Fruit fly (Drosophila melanogaster) whole organism, embryonic: Measurements from ENCODE around the gene CG32625.

ENCODE experiments used
- Atf3 ChIP-seq: fragments of 200-800 bp; sonication (Bioruptor generic); optimal IDR thresholded peaks from 3 replicates; lab custom pipeline; 2016; ENCODE audit warnings: missing biosample characterization, missing genetic modification characterization
- B-H2 ChIP-seq: fragments of 200-800 bp; sonication (Bioruptor generic); optimal IDR thresholded peaks from 2 replicates; lab custom pipeline; 2018; ENCODE audit warnings: missing biosample characterization, mild to moderate bottlenecking, missing genetic modification characterization
- CG10543 ChIP-seq: fragments of 200-800 bp; sonication (Bioruptor generic); optimal IDR thresholded peaks from 3 replicates; lab custom pipeline; 2017; ENCODE audit warnings: missing biosample characterization, mild to moderate bottlenecking, missing genetic modification characterization, moderate library complexity
- CG11723 ChIP-seq: fragments of 200-800 bp; sonication (Bioruptor generic); optimal IDR thresholded peaks from 2 replicates; lab custom pipeline; 2017; ENCODE audit warnings: missing biosample characterization, mild to moderate bottlenecking, missing genetic modification characterization
- CG13287 ChIP-seq: fragments of 200-800 bp; sonication (Bioruptor generic); IDR thresholded peaks from 2 replicates; pipeline ENCODE4 v1.3.6; 2022; ENCODE audit warnings: missing biosample characterization, missing genetic modification characterization; ENCODE audit not compliant: partially characterized antibody
- CG14441 ChIP-seq: fragments of 200-800 bp; sonication (Bioruptor generic); IDR thresholded peaks from 2 replicates; pipeline ENCODE4 v1.3.6; 2022; ENCODE audit warnings: missing biosample characterization, missing genetic modification characterization
- CG15479 ChIP-seq: fragments of 200-800 bp; sonication (Bioruptor generic); optimal IDR thresholded peaks from 3 replicates; lab custom pipeline; 2019; ENCODE audit warnings: missing biosample characterization, mild to moderate bottlenecking, missing genetic modification characterization, moderate library complexity
- CG15696 ChIP-seq: fragments of 200-800 bp; sonication (Bioruptor generic); optimal IDR thresholded peaks from 2 replicates; lab custom pipeline; 2019; ENCODE audit warnings: missing biosample characterization, mild to moderate bottlenecking, missing genetic modification characterization, moderate library complexity
- CG16863 ChIP-seq: fragments of 200-800 bp; sonication (Bioruptor generic); optimal IDR thresholded peaks from 3 replicates; lab custom pipeline; 2016; ENCODE audit warnings: missing biosample characterization, missing genetic modification characterization
- CG17186 ChIP-seq: fragments of 200-800 bp; sonication (Bioruptor generic); optimal IDR thresholded peaks from 3 replicates; lab custom pipeline; 2017; ENCODE audit warnings: missing biosample characterization, missing genetic modification reagents, missing genetic modification characterization
- CG17361 ChIP-seq: fragments of 200-800 bp; sonication (Bioruptor generic); IDR thresholded peaks from 3 replicates; pipeline ENCODE4 v1.3.6; 2022; ENCODE audit warnings: missing biosample characterization, missing genetic modification characterization
- CG18262 ChIP-seq: fragments of 200-800 bp; optimal IDR thresholded peaks from 3 replicates; lab custom pipeline; 2019; ENCODE audit warnings: missing biosample characterization, mild to moderate bottlenecking, missing genetic modification characterization, moderate library complexity
- CG3065 ChIP-seq: fragments of 200-800 bp; sonication (Bioruptor generic); optimal IDR thresholded peaks from 2 replicates; lab custom pipeline; 2016; ENCODE audit warnings: missing biosample characterization, missing genetic modification characterization
- CG32532 ChIP-seq: fragments of 200-800 bp; sonication (Bioruptor generic); IDR thresholded peaks from 2 replicates; pipeline ENCODE4 v1.3.6; 2022; ENCODE audit warnings: missing biosample characterization, missing genetic modification characterization
- CG3995 ChIP-seq: fragments of 200-800 bp; sonication (Bioruptor generic); optimal IDR thresholded peaks from 3 replicates; lab custom pipeline; 2016; ENCODE audit warnings: missing biosample characterization, missing genetic modification characterization
- CG42726 ChIP-seq: fragments of 200-800 bp; sonication (Bioruptor generic); IDR thresholded peaks from 2 replicates; pipeline ENCODE4 v1.3.6; 2022; ENCODE audit warnings: missing biosample characterization, missing genetic modification characterization; ENCODE audit not compliant: partially characterized antibody
- CG7745 ChIP-seq: fragments of 200-800 bp; sonication (Bioruptor generic); optimal IDR thresholded peaks from 2 replicates; lab custom pipeline; 2018; ENCODE audit warnings: missing biosample characterization, mild to moderate bottlenecking, missing genetic modification characterization, moderate library complexity
- CG9609 ChIP-seq: fragments of 200-800 bp; sonication (Bioruptor generic); optimal IDR thresholded peaks from 3 replicates; lab custom pipeline; 2016; ENCODE audit warnings: missing biosample characterization, missing genetic modification characterization
- CTCF ChIP-seq: fragments of 200-800 bp; sonication (Bioruptor generic); optimal IDR thresholded peaks from 2 replicates; lab custom pipeline; 2017; ENCODE audit warnings: missing biosample characterization, mild to moderate bottlenecking, missing genetic modification characterization, moderate library complexity
- Camta ChIP-seq: fragments of 200-800 bp; sonication (Bioruptor generic); optimal IDR thresholded peaks from 2 replicates; lab custom pipeline; 2016; ENCODE audit warnings: missing biosample characterization, missing genetic modification characterization
- Gsc ChIP-seq: fragments of 200-800 bp; sonication (Bioruptor generic); IDR thresholded peaks from 2 replicates; pipeline ENCODE4 v1.3.6; 2022; ENCODE audit warnings: missing biosample characterization, missing genetic modification characterization
- Nf-YB ChIP-seq: fragments of 200-800 bp; sonication (Bioruptor generic); optimal IDR thresholded peaks from 3 replicates; lab custom pipeline; 2019; ENCODE audit warnings: missing biosample characterization, mild to moderate bottlenecking, missing genetic modification characterization, moderate library complexity
- Optix ChIP-seq: fragments of 200-800 bp; sonication (Bioruptor generic); IDR thresholded peaks from 3 replicates; pipeline ENCODE4 v1.3.6; 2022; ENCODE audit warnings: missing biosample characterization, missing genetic modification characterization
- Spps ChIP-seq: fragments of 200-800 bp; sonication (Bioruptor generic); optimal IDR thresholded peaks from 2 replicates; lab custom pipeline; 2018; ENCODE audit warnings: missing biosample characterization, mild to moderate bottlenecking, missing genetic modification characterization
- YL-1 ChIP-seq: fragments of 200-800 bp; sonication (Bioruptor generic); optimal IDR thresholded peaks from 3 replicates; lab custom pipeline; 2017; ENCODE audit warnings: missing biosample characterization, mild to moderate bottlenecking, missing genetic modification characterization
- ase ChIP-seq: fragments of 200-800 bp; sonication (Bioruptor generic); IDR thresholded peaks from 3 replicates; pipeline ENCODE4 v1.3.6; 2022; ENCODE audit warnings: missing biosample characterization, missing genetic modification characterization
- ash1 ChIP-seq: fragments of 200-800 bp; sonication (Bioruptor generic); optimal IDR thresholded peaks from 2 replicates; lab custom pipeline; 2018; ENCODE audit warnings: missing biosample characterization, mild to moderate bottlenecking, missing genetic modification characterization
- ato ChIP-seq: fragments of 200-800 bp; sonication (Bioruptor generic); IDR thresholded peaks from 2 replicates; pipeline ENCODE4 v1.3.6; 2022; ENCODE audit warnings: missing biosample characterization, missing genetic modification characterization; ENCODE audit not compliant: partially characterized antibody
- bowl ChIP-seq: fragments of 200-800 bp; sonication (Bioruptor generic); IDR thresholded peaks from 2 replicates; pipeline ENCODE4 v1.3.6; 2022; ENCODE audit warnings: missing biosample characterization, missing genetic modification characterization
- eyg ChIP-seq: fragments of 200-800 bp; sonication (Bioruptor generic); optimal IDR thresholded peaks from 3 replicates; lab custom pipeline; 2016; ENCODE audit warnings: missing biosample characterization, missing genetic modification characterization
- fd102C ChIP-seq: fragments of 200-800 bp; sonication (Bioruptor generic); optimal IDR thresholded peaks from 2 replicates; lab custom pipeline; 2018; ENCODE audit warnings: missing biosample characterization, mild to moderate bottlenecking, missing genetic modification characterization, moderate library complexity
- fd96Cb ChIP-seq: fragments of 200-800 bp; sonication (Bioruptor generic); optimal IDR thresholded peaks from 2 replicates; lab custom pipeline; 2018; ENCODE audit warnings: missing biosample characterization, mild to moderate bottlenecking, missing genetic modification characterization, moderate library complexity
- gcm2 ChIP-seq: fragments of 200-800 bp; sonication (Bioruptor generic); optimal IDR thresholded peaks from 2 replicates; lab custom pipeline; 2016; ENCODE audit warnings: missing biosample characterization, missing genetic modification characterization
- gt ChIP-seq: fragments of 200-800 bp; sonication (Bioruptor generic); IDR thresholded peaks from 2 replicates; pipeline ENCODE4 v1.3.6; 2022; ENCODE audit warnings: missing biosample characterization, missing genetic modification characterization
- knrl ChIP-seq: fragments of 200-800 bp; sonication (Bioruptor generic); IDR thresholded peaks from 3 replicates; pipeline ENCODE4 v1.3.6; 2022; ENCODE audit warnings: missing biosample characterization, missing genetic modification characterization; ENCODE audit not compliant: partially characterized antibody
- lbe ChIP-seq: fragments of 200-800 bp; sonication (Bioruptor generic); optimal IDR thresholded peaks from 2 replicates; lab custom pipeline; 2016; ENCODE audit warnings: missing biosample characterization, mild to moderate bottlenecking, missing genetic modification characterization
- lov ChIP-seq, 2 experiments: fragments of 200-800 bp in 1 of 2; fragments of >200 bp in 1 of 2; sonication (Bioruptor generic) in 1 of 2; IDR thresholded peaks in 1 of 2; optimal IDR thresholded peaks in 1 of 2; 2 replicates in 1 of 2; 3 replicates in 1 of 2; pipeline versions ENCODE4 v1.3.6 to Lab custom; 2017 to 2022; ENCODE audit warnings: missing biosample characterization in 1 of 2, missing genetic modification characterization in 1 of 2
- nau ChIP-seq: fragments of 200-800 bp; sonication (Bioruptor generic); optimal IDR thresholded peaks from 3 replicates; lab custom pipeline; 2017; ENCODE audit warnings: missing biosample characterization, mild to moderate bottlenecking, missing genetic modification characterization, missing genetic modification reagents
- pnt ChIP-seq: fragments of 200-800 bp; sonication (Bioruptor generic); optimal IDR thresholded peaks from 3 replicates; lab custom pipeline; 2016; ENCODE audit warnings: missing biosample characterization, missing genetic modification characterization
- ro ChIP-seq: fragments of 200-800 bp; sonication (Bioruptor generic); IDR thresholded peaks from 2 replicates; pipeline ENCODE4 v1.3.6; 2022; ENCODE audit warnings: missing biosample characterization, missing genetic modification characterization
- sd ChIP-seq: fragments of 200-800 bp; sonication (Bioruptor generic); optimal IDR thresholded peaks from 3 replicates; lab custom pipeline; 2018; ENCODE audit warnings: missing biosample characterization, mild to moderate bottlenecking, missing genetic modification characterization, moderate library complexity
- stc ChIP-seq: fragments of 200-800 bp; sonication (Bioruptor generic); IDR thresholded peaks from 2 replicates; pipeline ENCODE4 v1.3.6; 2022; ENCODE audit warnings: missing biosample characterization, missing genetic modification characterization
- tna ChIP-seq: fragments of 200-800 bp; sonication (Bioruptor generic); IDR thresholded peaks from 2 replicates; pipeline ENCODE4 v1.3.6; 2022; ENCODE audit warnings: missing biosample characterization, missing genetic modification characterization; ENCODE audit not compliant: partially characterized antibody
- ttk ChIP-seq: fragments of 200-800 bp; sonication (Bioruptor generic); IDR thresholded peaks from 2 replicates; pipeline ENCODE4 v2.1.2; 2022; ENCODE audit warnings: missing biosample characterization, missing genetic modification characterization
- tx ChIP-seq: fragments of 200-800 bp; sonication (Bioruptor generic); optimal IDR thresholded peaks from 2 replicates; lab custom pipeline; 2016; ENCODE audit warnings: missing biosample characterization, missing genetic modification characterization
- usp ChIP-seq: fragments of >200 bp; optimal IDR thresholded peaks from 2 replicates; lab custom pipeline; 2017; ENCODE audit warnings: missing biosample characterization, missing genetic modification characterization
- vfl ChIP-seq: fragments of 200-800 bp; sonication (Bioruptor generic); optimal IDR thresholded peaks from 2 replicates; lab custom pipeline; 2016; ENCODE audit warnings: missing biosample characterization, missing genetic modification characterization
- vvl ChIP-seq: fragments of 200-800 bp; sonication (Bioruptor generic); IDR thresholded peaks from 2 replicates; pipeline ENCODE4 v1.3.6; 2022; ENCODE audit warnings: missing biosample characterization, missing genetic modification characterization
- zf30C ChIP-seq: fragments of 200-800 bp; sonication (Bioruptor generic); optimal IDR thresholded peaks from 3 replicates; lab custom pipeline; 2018; ENCODE audit warnings: missing biosample characterization, mild to moderate bottlenecking, missing genetic modification characterization

Gene CG32625

DNA sequence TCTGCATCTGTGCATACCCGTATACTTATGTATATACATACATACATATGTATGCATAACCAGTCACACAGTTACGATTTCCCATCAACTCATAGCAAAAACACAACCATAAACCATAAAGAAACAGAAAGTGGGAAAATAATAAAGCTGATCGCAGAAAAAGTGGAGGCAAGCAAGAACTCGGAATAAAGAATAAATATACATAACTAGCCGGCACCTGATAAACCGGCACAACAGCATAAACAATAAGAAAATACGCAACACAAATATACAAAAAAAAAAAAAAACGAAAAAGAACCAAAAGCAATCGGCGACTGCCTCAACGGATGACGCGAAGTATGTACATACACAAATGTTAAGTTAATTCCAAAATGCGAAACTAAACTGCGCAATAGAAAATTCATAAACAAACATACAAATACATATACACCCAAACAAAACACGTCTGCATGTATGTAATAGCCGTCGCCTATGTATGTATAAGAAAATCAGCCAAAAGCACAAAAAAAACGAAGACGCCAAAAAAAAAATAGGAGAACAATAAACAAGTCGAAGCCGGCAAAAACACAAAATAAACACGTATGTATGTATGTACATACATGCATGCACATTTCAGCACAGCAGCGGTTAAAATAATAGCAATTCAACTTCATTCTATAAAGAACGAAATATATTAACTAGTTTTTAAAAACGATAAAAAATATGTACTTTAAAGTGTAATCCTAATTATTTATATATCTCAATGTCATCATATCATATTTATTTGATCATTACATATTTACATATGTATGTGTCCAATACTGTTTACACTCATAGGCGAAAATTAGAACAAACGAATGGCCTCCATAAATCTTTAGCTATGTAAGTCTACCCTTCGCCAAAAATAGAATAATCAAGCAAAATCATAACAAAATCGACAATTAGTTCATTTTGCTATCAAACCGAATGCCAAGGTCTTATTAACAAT, 7.4 kb downstream of the CG32625 start (continued):
- TF ChIP-seq CG15696 (tag; lab: Kevin White, UChicago) (no peak), CG14441 (peak; percentile 61), lov (optimal IDR thresholded peaks at IDR 0.05; lab: Kevin White, UChicago) (no peak), lov (GFP tag; IDR thresholded peaks at IDR 0.05; lab: Robert Waterston, UW) (no peak), Gsc (GFP tag; lab: Robert Waterston, UW) (no peak), YL-1 (GFP tag; lab: Kevin White, UChicago) (no peak), Nf-YB (GFP tag; lab: Kevin White, UChicago) (peak; percentile 60), tx (GFP tag; lab: Kevin White, UChicago) (no peak), gt (no peak), CG18262 (peak; percentile 74), vfl (no peak), B-H2 (no peak), zf30C (GFP tag; lab: Kevin White, UChicago) (no peak), pnt (no peak), fd102C (GFP tag; lab: Kevin White, UChicago) (no peak), vvl (GFP tag; lab: Robert Waterston, UW) (peak; percentile 88), usp (GFP tag; lab: Kevin White, UChicago) (no peak), stc (GFP tag; lab: Robert Waterston, UW) (peak; percentile 84), Spps (tag; lab: Kevin White, UChicago) (no peak), ash1 (GFP tag; lab: Kevin White, UChicago) (no peak), CG3065 (GFP tag; lab: Kevin White, UChicago) (no peak), nau (GFP tag; lab: Kevin White, UChicago) (peak; percentile 17), lbe (GFP tag; lab: Kevin White, UChicago) (no peak), bowl (GFP tag; lab: Robert Waterston, UW) (no peak), CG17361 (GFP tag; lab: Robert Waterston, UW) (peak; percentile 79), CG42726 (no peak), Camta (GFP tag; lab: Kevin White, UChicago) (peak; percentile 5), fd96Cb (tag; lab: Kevin White, UChicago) (peak; percentile 43), CG17186 (GFP tag; lab: Kevin White, UChicago) (no peak), CG13287 (GFP tag; lab: Robert Waterston, UW) (no peak), ttk (peak; percentile 51), CG7745 (tag; lab: Kevin White, UChicago) (no peak), CG3995 (GFP tag; lab: Kevin White, UChicago) (no peak), ase (GFP tag; lab: Robert Waterston, UW) (peak; percentile 69; the same call in 2 of the 3 replicates), Atf3 (GFP tag; lab: Kevin White, UChicago) (peak; percentile 7), CG10543 (GFP tag; lab: Kevin White, UChicago) (no peak), tna (GFP tag; lab: Robert Waterston, UW) (no peak), eyg (GFP tag; lab: Kevin White, UChicago) (no peak), ato (GFP tag; lab: Robert Waterston, UW) (no peak), CTCF (GFP tag; lab: Kevin White, UChicago) (no peak), ro (0 out of 2 replicates have a peak, but pooled peaks have one; percentile 16), Optix (GFP tag; lab: Robert Waterston, UW) (no peak), CG9609 (no peak), knrl (GFP tag; lab: Robert Waterston, UW) (no peak), CG15479 (GFP tag; lab: Kevin White, UChicago) (no peak), CG11723 (GFP tag; lab: Kevin White, UChicago) (no peak), CG16863 (GFP tag; lab: Kevin White, UChicago) (peak; percentile 5), gcm2 (GFP tag; lab: Kevin White, UChicago) (peak; percentile 1), sd (peak; percentile 61), CG32532 (GFP tag; lab: Robert Waterston, UW) (peak; percentile 87)
